Worm (Caenorhabditis elegans): ENCODE data around the gene sru-18.

DNA sequence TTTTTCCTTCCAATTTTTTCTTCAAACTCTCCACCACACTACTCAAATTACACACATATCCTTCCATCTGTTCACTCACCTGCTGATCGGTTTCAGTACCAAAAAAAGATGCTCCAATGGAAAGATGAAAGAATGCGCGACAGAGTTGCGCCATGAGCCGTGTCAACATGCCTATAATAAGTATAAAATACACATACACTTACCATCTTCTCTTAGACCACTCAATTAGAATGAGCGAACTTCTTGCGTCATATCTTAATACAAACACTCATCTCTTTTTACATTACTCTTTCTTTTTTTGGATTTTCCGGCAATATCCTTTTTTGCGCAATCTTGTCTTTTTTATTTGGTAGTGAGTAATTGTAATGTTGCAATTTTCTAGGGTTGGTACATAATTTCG, 35.6 kb downstream of the sru-18 start:
- TF ChIP-seq unc-86 (tag; optimal IDR thresholded peaks at IDR 0.05) (no peak), ztf-16 (tag; optimal IDR thresholded peaks at IDR 0.05) (no peak), unc-3 (GFP tag; conservative IDR thresholded peaks at IDR 0.05) (no peak), unc-3 (tag; optimal IDR thresholded peaks at IDR 0.05) (no peak), hlh-8 (tag; optimal IDR thresholded peaks at IDR 0.05) (no peak)
